Worm (Caenorhabditis elegans) whole organism, L1 larva: ENCODE measurements around the gene T15H9.5.
A peak's percentile ranks its signal among the peaks of the same experiment; 100 is the strongest.

Experiments used
- C04F5.9 ChIP-seq: sonication (generic microtip); optimal IDR thresholded peaks from 2 replicates; lab custom pipeline; 2016; ENCODE audit warnings: missing genetic modification characterization, missing compliant biosample characterization
- C16A3.4 ChIP-seq: fragments of 150-350 bp; optimal IDR thresholded peaks from 2 replicates; lab custom pipeline; 2014; ENCODE audit warnings: missing biosample characterization, missing genetic modification characterization
- C34B4.2 ChIP-seq: sonication (generic microtip); optimal IDR thresholded peaks from 2 replicates; lab custom pipeline; 2017; ENCODE audit warnings: mild to moderate bottlenecking, missing genetic modification characterization, missing compliant biosample characterization
- aha-1 ChIP-seq: fragments of 150-350 bp; optimal IDR thresholded peaks from 2 replicates; lab custom pipeline; 2014; ENCODE audit warnings: missing biosample characterization, missing genetic modification characterization
- alr-1 ChIP-seq: fragments of 200-800 bp; sonication (Bioruptor generic); optimal IDR thresholded peaks from 2 replicates; lab custom pipeline; 2018; ENCODE audit warnings: borderline replicate concordance, mild to moderate bottlenecking, missing genetic modification characterization, missing compliant biosample characterization
- aly-2 ChIP-seq: fragments of 150-350 bp; optimal IDR thresholded peaks from 2 replicates; lab custom pipeline; 2014; ENCODE audit warnings: missing biosample characterization, missing genetic modification characterization
- ama-1 ChIP-seq: fragments of 150-350 bp; optimal IDR thresholded peaks from 2 replicates; lab custom pipeline; 2014
- ceh-63 ChIP-seq: fragments of 200-800 bp; sonication (Bioruptor generic); optimal IDR thresholded peaks from 2 replicates; lab custom pipeline; 2018; ENCODE audit warnings: mild to moderate bottlenecking, missing genetic modification characterization, missing compliant biosample characterization
- ceh-8 ChIP-seq: fragments of 200-800 bp; sonication (Bioruptor generic); optimal IDR thresholded peaks from 2 replicates; lab custom pipeline; 2018; ENCODE audit warnings: mild to moderate bottlenecking, missing genetic modification characterization, moderate library complexity, missing compliant biosample characterization
- ceh-90 ChIP-seq: sonication (generic microtip); optimal IDR thresholded peaks from 2 replicates; lab custom pipeline; 2016; ENCODE audit warnings: missing genetic modification characterization, missing compliant biosample characterization
- ces-1 ChIP-seq: fragments of 150-350 bp; optimal IDR thresholded peaks from 2 replicates; lab custom pipeline; 2014; ENCODE audit warnings: missing biosample characterization, missing genetic modification reagents, missing genetic modification characterization
- dpl-1 ChIP-seq, 3 experiments: fragments of 150-350 bp in 2 of 3; sonication (generic microtip) in 1 of 3; optimal IDR thresholded peaks; 2 replicates each; lab custom pipeline; 2014 to 2017; ENCODE audit warnings: missing biosample characterization in 3 of 3, missing genetic modification characterization in 3 of 3, missing genetic modification reagents in 3 of 3
- dsc-1 ChIP-seq: sonication (generic microtip); optimal IDR thresholded peaks from 2 replicates; lab custom pipeline; 2016; ENCODE audit warnings: mild to moderate bottlenecking, missing genetic modification characterization, missing compliant biosample characterization
- efl-1 ChIP-seq, 4 experiments: fragments of 150-350 bp; optimal IDR thresholded peaks in 3 of 4; peaks in 1 of 4; 1 replicate in 1 of 4; 2 replicates in 3 of 4; lab custom pipeline; 2014; ENCODE audit warnings: missing biosample characterization in 2 of 4, missing genetic modification characterization in 2 of 4, missing genetic modification reagents in 2 of 4
- egl-13 ChIP-seq: sonication (generic microtip); optimal IDR thresholded peaks from 2 replicates; lab custom pipeline; 2016; ENCODE audit warnings: missing genotype, missing genetic modification reagents, missing genetic modification characterization, missing compliant biosample characterization
- egl-27 ChIP-seq, 2 experiments: fragments of 150-350 bp in 1 of 2; sonication (generic microtip); optimal IDR thresholded peaks; 3 replicates each; lab custom pipeline; 2017 to 2018; ENCODE audit warnings: missing biosample characterization in 2 of 2, missing genetic modification characterization in 2 of 2, missing genetic modification reagents in 2 of 2
- elt-2 ChIP-seq: sonication (generic microtip); optimal IDR thresholded peaks from 2 replicates; lab custom pipeline; 2016; ENCODE audit warnings: missing genetic modification characterization, mild to moderate bottlenecking, inconsistent platforms, missing compliant biosample characterization, missing genetic modification reagents
- elt-3 ChIP-seq, 6 experiments: fragments of 150-350 bp in 1 of 6; sonication (generic microtip); optimal IDR thresholded peaks; 2 replicates each; lab custom pipeline; 2017 to 2018; ENCODE audit warnings: missing biosample characterization in 6 of 6, missing genetic modification characterization in 6 of 6, inconsistent platforms in 1 of 6
- ets-5 ChIP-seq: fragments of 200-800 bp; sonication (Bioruptor generic); IDR thresholded peaks from 2 replicates; pipeline ENCODE4 v1.3.6; 2022; ENCODE audit warnings: missing genetic modification characterization, missing compliant biosample characterization
- fkh-10 ChIP-seq: sonication (generic microtip); optimal IDR thresholded peaks from 2 replicates; lab custom pipeline; 2017; ENCODE audit warnings: missing biosample characterization, missing genetic modification reagents, missing genetic modification characterization
- fkh-4 ChIP-seq: sonication (generic microtip); optimal IDR thresholded peaks from 2 replicates; lab custom pipeline; 2016; ENCODE audit warnings: missing compliant biosample characterization, missing genetic modification characterization, borderline replicate concordance
- fos-1 ChIP-seq: fragments of 150-350 bp; optimal IDR thresholded peaks from 2 replicates; lab custom pipeline; 2014; ENCODE audit warnings: missing biosample characterization, missing genetic modification characterization
- hlh-17 ChIP-seq: fragments of 200-800 bp; sonication (Bioruptor generic); optimal IDR thresholded peaks from 2 replicates; lab custom pipeline; 2018; ENCODE audit warnings: missing genetic modification characterization, mild to moderate bottlenecking, missing compliant biosample characterization, moderate library complexity, borderline replicate concordance
- isw-1 ChIP-seq: fragments of 200-800 bp; sonication (Bioruptor generic); IDR thresholded peaks from 2 replicates; pipeline ENCODE4 v1.3.6; 2022; ENCODE audit warnings: missing genetic modification characterization, missing compliant biosample characterization
- lin-35 ChIP-seq, 2 experiments: fragments of 150-350 bp; optimal IDR thresholded peaks; 2 replicates each; lab custom pipeline; 2014; ENCODE audit warnings: missing biosample characterization in 2 of 2, missing genetic modification characterization in 2 of 2, missing genetic modification reagents in 2 of 2
- lir-3 ChIP-seq: sonication (generic microtip); optimal IDR thresholded peaks from 2 replicates; lab custom pipeline; 2016; ENCODE audit warnings: mild to moderate bottlenecking, missing genetic modification characterization, moderate library complexity, missing compliant biosample characterization; ENCODE audit not compliant: poor library complexity
- lsy-2 ChIP-seq, 2 experiments: fragments of 150-350 bp; optimal IDR thresholded peaks; 2 replicates each; lab custom pipeline; 2014; ENCODE audit warnings: missing biosample characterization in 2 of 2, missing genetic modification characterization in 2 of 2
- mab-9 ChIP-seq: fragments of 200-800 bp; sonication (Bioruptor generic); IDR thresholded peaks from 2 replicates; pipeline ENCODE4 v1.3.6; 2022; ENCODE audit warnings: missing genetic modification reagents, missing genetic modification characterization, missing compliant biosample characterization
- mdl-1 ChIP-seq, 2 experiments: fragments of 150-350 bp; optimal IDR thresholded peaks; 2 replicates each; lab custom pipeline; 2014 to 2017; ENCODE audit warnings: missing biosample characterization in 2 of 2, missing genetic modification characterization in 2 of 2, inconsistent platforms in 1 of 2
- mef-2 ChIP-seq: fragments of 150-350 bp; optimal IDR thresholded peaks from 2 replicates; lab custom pipeline; 2014; ENCODE audit warnings: missing biosample characterization, missing genetic modification characterization
- nhr-12 ChIP-seq: sonication (generic microtip); optimal IDR thresholded peaks from 2 replicates; lab custom pipeline; 2017; ENCODE audit warnings: missing biosample characterization, missing genetic modification characterization
- nhr-19 ChIP-seq: fragments of 200-800 bp; sonication (Bioruptor generic); conservative IDR thresholded peaks from 2 replicates; pipeline ENCODE4 v1.3.6; 2022; ENCODE audit warnings: missing genetic modification characterization, missing compliant biosample characterization
- nhr-20 ChIP-seq: sonication (generic microtip); optimal IDR thresholded peaks from 2 replicates; lab custom pipeline; 2016; ENCODE audit warnings: mild to moderate bottlenecking, missing genetic modification characterization, missing compliant biosample characterization
- nhr-237 ChIP-seq: fragments of 150-350 bp; optimal IDR thresholded peaks from 2 replicates; lab custom pipeline; 2014; ENCODE audit warnings: missing biosample characterization, missing genetic modification characterization
- nhr-28 ChIP-seq: fragments of 150-350 bp; optimal IDR thresholded peaks from 2 replicates; lab custom pipeline; 2014; ENCODE audit warnings: missing biosample characterization, missing genetic modification characterization
- nhr-47 ChIP-seq: sonication (generic microtip); optimal IDR thresholded peaks from 2 replicates; lab custom pipeline; 2016; ENCODE audit warnings: mild to moderate bottlenecking, missing genetic modification characterization, moderate library complexity, missing compliant biosample characterization
- nhr-77 ChIP-seq: fragments of 150-350 bp; optimal IDR thresholded peaks from 2 replicates; lab custom pipeline; 2014; ENCODE audit warnings: missing biosample characterization, missing genetic modification characterization
- nhr-84 ChIP-seq: sonication (generic microtip); optimal IDR thresholded peaks from 2 replicates; lab custom pipeline; 2017; ENCODE audit warnings: missing biosample characterization, missing genetic modification characterization
- nhr-85 ChIP-seq: sonication (generic microtip); peaks from one replicate; lab custom pipeline; 2016; ENCODE audit warnings: missing genetic modification characterization, inconsistent platforms, missing compliant biosample characterization
- pax-3 ChIP-seq: fragments of 200-800 bp; sonication (Bioruptor generic); optimal IDR thresholded peaks from 2 replicates; lab custom pipeline; 2018; ENCODE audit warnings: mild to moderate bottlenecking, missing genetic modification characterization, moderate library complexity, missing compliant biosample characterization
- skn-1 ChIP-seq: fragments of 150-350 bp; optimal IDR thresholded peaks from 2 replicates; lab custom pipeline; 2014; ENCODE audit warnings: missing biosample characterization, missing genetic modification characterization
- snpc-4 ChIP-seq: fragments of 150-350 bp; optimal IDR thresholded peaks from 2 replicates; lab custom pipeline; 2014; ENCODE audit warnings: missing biosample characterization, missing genetic modification characterization
- snu-23 ChIP-seq: sonication (generic microtip); optimal IDR thresholded peaks from 2 replicates; lab custom pipeline; 2016; ENCODE audit warnings: missing genetic modification characterization, missing compliant biosample characterization
- swsn-7 ChIP-seq: sonication (generic microtip); optimal IDR thresholded peaks from 2 replicates; lab custom pipeline; 2016; ENCODE audit warnings: missing genetic modification characterization, missing compliant biosample characterization
- tlp-1 ChIP-seq: fragments of 150-350 bp; optimal IDR thresholded peaks from 2 replicates; lab custom pipeline; 2014; ENCODE audit warnings: missing biosample characterization, missing genetic modification characterization
- unc-30 ChIP-seq: sonication (generic microtip); optimal IDR thresholded peaks from 2 replicates; lab custom pipeline; 2017; ENCODE audit warnings: missing biosample characterization, missing genetic modification characterization
- unc-86 ChIP-seq: sonication (generic microtip); optimal IDR thresholded peaks from 2 replicates; lab custom pipeline; 2016; ENCODE audit warnings: missing genetic modification characterization, missing compliant biosample characterization
- unc-98 ChIP-seq: fragments of 200-800 bp; sonication (Bioruptor generic); IDR thresholded peaks from 2 replicates; pipeline ENCODE4 v1.3.6; 2022; ENCODE audit warnings: missing genetic modification characterization, missing compliant biosample characterization
- vab-15 ChIP-seq: sonication (generic microtip); optimal IDR thresholded peaks from 2 replicates; lab custom pipeline; 2017; ENCODE audit warnings: missing genotype, mild to moderate bottlenecking, missing genetic modification characterization, missing compliant biosample characterization
- zag-1 ChIP-seq: fragments of 150-350 bp; optimal IDR thresholded peaks from 2 replicates; lab custom pipeline; 2014; ENCODE audit warnings: missing biosample characterization, missing genetic modification characterization
- zip-4 ChIP-seq: fragments of 200-800 bp; sonication (Bioruptor generic); optimal IDR thresholded peaks from 2 replicates; lab custom pipeline; 2018; ENCODE audit warnings: mild to moderate bottlenecking, missing genetic modification characterization, moderate library complexity, missing compliant biosample characterization
- ztf-11 ChIP-seq, 2 experiments: sonication (generic microtip); optimal IDR thresholded peaks; 2 replicates each; lab custom pipeline; 2016 to 2017; ENCODE audit warnings: missing genetic modification characterization in 2 of 2, missing biosample characterization in 1 of 2, missing compliant biosample characterization in 1 of 2
- ztf-4 ChIP-seq: fragments of 150-350 bp; optimal IDR thresholded peaks from 2 replicates; lab custom pipeline; 2014; ENCODE audit warnings: missing biosample characterization, missing genetic modification characterization

T15H9.5 gene

DNA sequence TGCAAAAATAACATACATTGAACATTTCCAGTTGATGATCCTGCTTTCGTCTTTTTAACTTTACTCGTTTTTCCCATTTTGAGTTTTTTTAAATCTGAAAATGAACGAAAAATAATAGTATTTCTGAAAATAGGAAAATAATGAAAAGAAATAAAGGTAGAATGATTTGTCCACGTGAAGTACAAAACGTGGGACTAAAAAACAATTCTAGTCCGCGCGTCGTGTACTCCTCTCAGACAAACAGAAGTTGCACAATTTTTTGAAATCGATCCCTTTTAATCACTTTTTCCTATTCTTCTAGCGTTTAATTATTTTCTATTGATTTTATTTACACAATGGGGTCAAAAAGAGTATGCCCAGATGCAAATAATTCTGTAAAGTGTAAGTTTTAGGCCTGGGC is 20.2 kb downstream of the T15H9.5 start, which contains the start of the genes E02H1.1 and tag-124 (continued):
- peak; percentile 62 for TF ChIP-seq skn-1 (tag; lab: Kevin White, UChicago)
- peak; percentile 47 for TF ChIP-seq ceh-8
- no peak for TF ChIP-seq fkh-10 (GFP tag; lab: Kevin White, UChicago)
- no peak for TF ChIP-seq hlh-17 (GFP tag; lab: Kevin White, UChicago)
- TF ChIP-seq nhr-85 (tag; lab: Kevin White, UChicago) = peak; percentile 97
- peak; percentile 91 for TF ChIP-seq snu-23 (GFP tag; lab: Kevin White, UChicago)
- peak; percentile 23 for TF ChIP-seq C16A3.4 (tag; lab: Kevin White, UChicago)
- peak; percentile 96 for TF ChIP-seq dsc-1 (tag; lab: Kevin White, UChicago)
- no peak for TF ChIP-seq nhr-28 (tag; lab: Kevin White, UChicago)
- TF ChIP-seq nhr-47 (tag; lab: Kevin White, UChicago) = peak; percentile 93
- peak; percentile 65 to 77 (median 73) for TF ChIP-seq dpl-1 (GFP tag; optimal IDR thresholded peaks at IDR 0.05; lab: Kevin White, UChicago)
- TF ChIP-seq nhr-12 = no peak
- TF ChIP-seq elt-3 (tag; optimal IDR thresholded peaks at IDR 0.05; lab: Kevin White, UChicago) = peak in 2 of 6 experiments; percentile 47 to 62
- peak; percentile 91 for TF ChIP-seq swsn-7
- peak; percentile 7 for TF ChIP-seq unc-30 (tag; lab: Kevin White, UChicago)
- TF ChIP-seq lin-35 (GFP tag; optimal IDR thresholded peaks at IDR 0.05; lab: Kevin White, UChicago) = peak; percentile 73 to 76
- peak; percentile 80 for TF ChIP-seq unc-98 (GFP tag; lab: Robert Waterston, UW)
- peak; percentile 96 for TF ChIP-seq ceh-90
- TF ChIP-seq vab-15 (tag; lab: Kevin White, UChicago) = peak; percentile 65
- no peak for TF ChIP-seq nhr-84 (tag; lab: Kevin White, UChicago)
- peak; percentile 37 for TF ChIP-seq C34B4.2 (tag; lab: Kevin White, UChicago)
- peak; percentile 96 for TF ChIP-seq fkh-4 (tag; lab: Kevin White, UChicago)
- peak; percentile 79 for TF ChIP-seq ztf-4 (tag; lab: Kevin White, UChicago)
- TF ChIP-seq nhr-20 = peak; percentile 94
- peak; percentile 79 for TF ChIP-seq mab-9
- no peak for TF ChIP-seq ces-1
- TF ChIP-seq alr-1 = no peak
- peak; percentile 57 for TF ChIP-seq aly-2 (tag; lab: Kevin White, UChicago)
- TF ChIP-seq nhr-237 (tag; lab: Kevin White, UChicago) = no peak
- no peak for TF ChIP-seq ets-5
- TF ChIP-seq unc-86 (tag; lab: Kevin White, UChicago) = peak; percentile 81
- peak; percentile 65 for TF ChIP-seq ceh-63 (GFP tag; lab: Kevin White, UChicago)
- peak; percentile 88 for TF ChIP-seq elt-2 (tag; lab: Kevin White, UChicago)
- TF ChIP-seq egl-13 (tag; lab: Kevin White, UChicago) = peak; percentile 97
- TF ChIP-seq snpc-4 = peak; percentile 38
- TF ChIP-seq fos-1 (tag; lab: Kevin White, UChicago) = peak; percentile 61
- no peak for TF ChIP-seq nhr-77 (tag; lab: Kevin White, UChicago)
- peak; percentile 84 to 88 for TF ChIP-seq lsy-2 (tag; optimal IDR thresholded peaks at IDR 0.05; lab: Kevin White, UChicago)
- TF ChIP-seq tlp-1 = no peak
- TF ChIP-seq mdl-1 (tag; optimal IDR thresholded peaks at IDR 0.05; lab: Kevin White, UChicago) = peak in 1 of 2 experiments; percentile 65
- TF ChIP-seq egl-27 (tag; optimal IDR thresholded peaks at IDR 0.05; lab: Kevin White, UChicago) = no peak
- no peak for TF ChIP-seq mef-2 (tag; lab: Kevin White, UChicago)
- TF ChIP-seq C04F5.9 (tag; lab: Kevin White, UChicago) = peak; percentile 92
- TF ChIP-seq ztf-11 (tag; optimal IDR thresholded peaks at IDR 0.05; lab: Kevin White, UChicago) = peak in 1 of 2 experiments; percentile 97
- peak; percentile 98 for TF ChIP-seq lir-3
- TF ChIP-seq nhr-19 (GFP tag; lab: Robert Waterston, UW) = peak; percentile 97
- TF ChIP-seq efl-1 (optimal IDR thresholded peaks at IDR 0.05; lab: Kevin White, UChicago) = peak; percentile 75 to 81
- TF ChIP-seq efl-1 (GFP tag; optimal IDR thresholded peaks at IDR 0.05 in 1 of 2; lab: Kevin White, UChicago) = peak; percentile 75 to 97
- TF ChIP-seq pax-3 (tag; lab: Kevin White, UChicago) = peak; percentile 93
- no peak for TF ChIP-seq aha-1 (tag; lab: Kevin White, UChicago)
- peak; percentile 77 for TF ChIP-seq isw-1 (GFP tag; lab: Robert Waterston, UW)
- TF ChIP-seq zag-1 (tag; lab: Kevin White, UChicago) = no peak
- TF ChIP-seq zip-4 (GFP tag; lab: Kevin White, UChicago) = peak; percentile 62
- no peak for TF ChIP-seq ama-1 (lab: Kevin White, UChicago)
